Fruit fly (Drosophila melanogaster) whole organism, embryonic: ENCODE data around the gene HDAC4.
A peak's percentile ranks its signal among the peaks of the same experiment; 100 is the strongest.

ENCODE experiments used
- Abd-B ChIP-seq: fragments of 200-800 bp; sonication (Bioruptor generic); optimal IDR thresholded peaks from 2 replicates; lab custom pipeline; 2018; ENCODE audit warnings: missing biosample characterization, mild to moderate bottlenecking, missing genetic modification characterization, moderate library complexity
- BEAF-32 ChIP-seq: fragments of 200-800 bp; sonication (Bioruptor generic); optimal IDR thresholded peaks from 3 replicates; lab custom pipeline; 2017; ENCODE audit warnings: missing biosample characterization, missing genetic modification characterization, mild to moderate bottlenecking, moderate library complexity, missing genetic modification reagents
- CG10543 ChIP-seq: fragments of 200-800 bp; sonication (Bioruptor generic); optimal IDR thresholded peaks from 3 replicates; lab custom pipeline; 2017; ENCODE audit warnings: missing biosample characterization, mild to moderate bottlenecking, missing genetic modification characterization, moderate library complexity
- CG11247 ChIP-seq: fragments of 200-800 bp; sonication (Bioruptor generic); IDR thresholded peaks from 2 replicates; pipeline ENCODE4 v1.3.6; 2022; ENCODE audit warnings: missing biosample characterization, missing genetic modification characterization
- CG11560 ChIP-seq: fragments of 200-800 bp; sonication (Bioruptor generic); IDR thresholded peaks from 3 replicates; pipeline ENCODE4 v1.3.6; 2022; ENCODE audit warnings: missing biosample characterization, missing genetic modification characterization
- CG12104 ChIP-seq: fragments of 200-800 bp; sonication (Bioruptor generic); optimal IDR thresholded peaks from 3 replicates; lab custom pipeline; 2016; ENCODE audit warnings: missing biosample characterization, missing genetic modification characterization
- CG12236 ChIP-seq: fragments of 200-800 bp; sonication (Bioruptor generic); optimal IDR thresholded peaks from 2 replicates; lab custom pipeline; 2016; ENCODE audit warnings: missing biosample characterization, missing genetic modification characterization
- CG12391 ChIP-seq: fragments of 200-800 bp; sonication (Bioruptor generic); optimal IDR thresholded peaks from 3 replicates; lab custom pipeline; 2018; ENCODE audit warnings: missing biosample characterization, mild to moderate bottlenecking, missing genetic modification characterization, moderate library complexity
- CG13894 ChIP-seq: fragments of 200-800 bp; sonication (Bioruptor generic); optimal IDR thresholded peaks from 3 replicates; lab custom pipeline; 2018; ENCODE audit warnings: missing biosample characterization, mild to moderate bottlenecking, missing genetic modification characterization, moderate library complexity
- CG14050 ChIP-seq: fragments of 200-800 bp; sonication (Bioruptor generic); IDR thresholded peaks from 3 replicates; pipeline ENCODE4 v1.3.6; 2022; ENCODE audit warnings: missing biosample characterization, missing genetic modification characterization
- CG15601 ChIP-seq: fragments of 200-800 bp; sonication (Bioruptor generic); optimal IDR thresholded peaks from 3 replicates; lab custom pipeline; 2019; ENCODE audit warnings: missing biosample characterization, mild to moderate bottlenecking, missing genetic modification characterization, moderate library complexity
- CG15696 ChIP-seq: fragments of 200-800 bp; sonication (Bioruptor generic); optimal IDR thresholded peaks from 2 replicates; lab custom pipeline; 2019; ENCODE audit warnings: missing biosample characterization, mild to moderate bottlenecking, missing genetic modification characterization, moderate library complexity
- CG1647 ChIP-seq: fragments of 200-800 bp; sonication (Bioruptor generic); optimal IDR thresholded peaks from 3 replicates; lab custom pipeline; 2016; ENCODE audit warnings: missing biosample characterization, missing genetic modification characterization
- CG3838 ChIP-seq: fragments of 200-800 bp; sonication (Bioruptor generic); optimal IDR thresholded peaks from 3 replicates; lab custom pipeline; 2016; ENCODE audit warnings: missing biosample characterization, missing genetic modification characterization
- CG4282 ChIP-seq: fragments of 200-800 bp; sonication (Bioruptor generic); optimal IDR thresholded peaks from 2 replicates; lab custom pipeline; 2016; ENCODE audit warnings: missing biosample characterization, missing genetic modification characterization
- CG4328 ChIP-seq: fragments of 200-800 bp; sonication (Bioruptor generic); optimal IDR thresholded peaks from 3 replicates; lab custom pipeline; 2017; ENCODE audit warnings: missing biosample characterization, missing genetic modification reagents, missing genetic modification characterization
- CG4617 ChIP-seq: fragments of 200-800 bp; sonication (Bioruptor generic); optimal IDR thresholded peaks from 3 replicates; lab custom pipeline; 2016; ENCODE audit warnings: missing biosample characterization, missing genetic modification characterization, borderline replicate concordance
- CG4730 ChIP-seq: fragments of 200-800 bp; sonication (Bioruptor generic); IDR thresholded peaks from 2 replicates; pipeline ENCODE4 v1.3.6; 2022; ENCODE audit warnings: missing biosample characterization, missing genetic modification characterization
- CG7357 ChIP-seq: fragments of 200-800 bp; sonication (Bioruptor generic); IDR thresholded peaks from 3 replicates; pipeline ENCODE4 v1.3.6; 2022; ENCODE audit warnings: missing biosample characterization, missing genetic modification characterization
- CG8478 ChIP-seq: fragments of >200 bp; optimal IDR thresholded peaks from 2 replicates; lab custom pipeline; 2018
- CG8924 ChIP-seq: fragments of 200-800 bp; optimal IDR thresholded peaks from 3 replicates; lab custom pipeline; 2019; ENCODE audit warnings: missing biosample characterization, mild to moderate bottlenecking, missing genetic modification characterization, moderate library complexity
- CG9437 ChIP-seq: fragments of 200-800 bp; sonication (Bioruptor generic); optimal IDR thresholded peaks from 2 replicates; lab custom pipeline; 2018; ENCODE audit warnings: missing biosample characterization, mild to moderate bottlenecking, missing genetic modification characterization
- Dbx ChIP-seq: fragments of 200-800 bp; sonication (Bioruptor generic); IDR thresholded peaks from 3 replicates; pipeline ENCODE4 v1.3.6; 2022; ENCODE audit warnings: missing biosample characterization, missing genetic modification characterization
- Doc3 ChIP-seq: fragments of 200-800 bp; sonication (Bioruptor generic); IDR thresholded peaks from 3 replicates; pipeline ENCODE4 v1.3.6; 2022; ENCODE audit warnings: missing biosample characterization, missing genetic modification characterization; ENCODE audit not compliant: partially characterized antibody
- Drgx ChIP-seq: fragments of 200-800 bp; sonication (Bioruptor generic); IDR thresholded peaks from 2 replicates; pipeline ENCODE4 v1.3.6; 2022; ENCODE audit warnings: missing biosample characterization, missing genetic modification characterization
- Ets97D ChIP-seq: fragments of 200-800 bp; sonication (Bioruptor generic); optimal IDR thresholded peaks from 3 replicates; lab custom pipeline; 2016; ENCODE audit warnings: missing biosample characterization, missing genetic modification characterization
- Fer2 ChIP-seq: fragments of 200-800 bp; sonication (Bioruptor generic); optimal IDR thresholded peaks from 2 replicates; lab custom pipeline; 2018; ENCODE audit warnings: missing biosample characterization, mild to moderate bottlenecking, missing genetic modification characterization, moderate library complexity
- GATAe ChIP-seq: fragments of 200-800 bp; sonication (Bioruptor generic); conservative IDR thresholded peaks from 2 replicates; pipeline ENCODE4 v1.3.6; 2022; ENCODE audit warnings: missing biosample characterization, missing genetic modification characterization
- HLHmδ ChIP-seq: fragments of 200-800 bp; sonication (Bioruptor generic); optimal IDR thresholded peaks from 2 replicates; lab custom pipeline; 2018; ENCODE audit warnings: missing biosample characterization, mild to moderate bottlenecking, missing genetic modification characterization, moderate library complexity
- Hr78 ChIP-seq, 2 experiments: fragments of 200-800 bp in 1 of 2; fragments of >200 bp in 1 of 2; sonication (Bioruptor generic) in 1 of 2; optimal IDR thresholded peaks; 2 replicates each; lab custom pipeline; 2017 to 2019; ENCODE audit warnings: missing biosample characterization in 2 of 2, missing genetic modification characterization in 2 of 2, mild to moderate bottlenecking in 1 of 2, moderate library complexity in 1 of 2
- Hsf ChIP-seq: fragments of 200-800 bp; sonication (Bioruptor generic); optimal IDR thresholded peaks from 3 replicates; lab custom pipeline; 2016; ENCODE audit warnings: missing biosample characterization, missing genetic modification characterization
- Sry-β ChIP-seq: fragments of 200-800 bp; sonication (Bioruptor generic); optimal IDR thresholded peaks from 2 replicates; lab custom pipeline; 2018; ENCODE audit warnings: missing biosample characterization, mild to moderate bottlenecking, missing genetic modification characterization, moderate library complexity
- az2 ChIP-seq: fragments of 200-800 bp; sonication (Bioruptor generic); optimal IDR thresholded peaks from 3 replicates; lab custom pipeline; 2016; ENCODE audit warnings: missing biosample characterization, missing genetic modification characterization
- btn ChIP-seq: fragments of 200-800 bp; sonication (Bioruptor generic); optimal IDR thresholded peaks from 2 replicates; lab custom pipeline; 2016; ENCODE audit warnings: missing biosample characterization, missing genetic modification characterization
- cg ChIP-seq: fragments of 200-800 bp; sonication (Bioruptor generic); optimal IDR thresholded peaks from 3 replicates; lab custom pipeline; 2019; ENCODE audit warnings: missing biosample characterization, mild to moderate bottlenecking, missing genetic modification characterization, moderate library complexity
- chif ChIP-seq, 2 experiments: fragments of 200-800 bp; sonication (Bioruptor generic); optimal IDR thresholded peaks; 3 replicates each; lab custom pipeline; 2016; ENCODE audit warnings: missing biosample characterization in 2 of 2, missing genetic modification characterization in 2 of 2
- chm ChIP-seq: fragments of 200-800 bp; sonication (Bioruptor generic); IDR thresholded peaks from 2 replicates; pipeline ENCODE4 v1.3.6; 2022; ENCODE audit warnings: missing biosample characterization, missing genetic modification characterization
- gt ChIP-seq: fragments of 200-800 bp; sonication (Bioruptor generic); IDR thresholded peaks from 2 replicates; pipeline ENCODE4 v1.3.6; 2022; ENCODE audit warnings: missing biosample characterization, missing genetic modification characterization
- h ChIP-seq: fragments of >200 bp; optimal IDR thresholded peaks from 2 replicates; lab custom pipeline; 2017
- hbn ChIP-seq: fragments of 200-800 bp; sonication (Bioruptor generic); IDR thresholded peaks from 2 replicates; pipeline ENCODE4 v1.3.6; 2022; ENCODE audit warnings: missing biosample characterization, missing genetic modification characterization; ENCODE audit not compliant: partially characterized antibody
- inv ChIP-seq: fragments of 200-800 bp; sonication (Bioruptor generic); IDR thresholded peaks from 2 replicates; pipeline ENCODE4 v1.3.6; 2022; ENCODE audit warnings: missing biosample characterization, missing genetic modification characterization; ENCODE audit not compliant: partially characterized antibody
- lola ChIP-seq, 3 experiments: fragments of >200 bp in 2 of 3; fragments of 200-800 bp in 1 of 3; sonication (Bioruptor generic) in 1 of 3; optimal IDR thresholded peaks; 2 replicates each; lab custom pipeline; 2017 to 2019; ENCODE audit warnings: missing biosample characterization in 3 of 3, missing genetic modification characterization in 3 of 3, mild to moderate bottlenecking in 1 of 3, moderate library complexity in 1 of 3
- maf-S ChIP-seq: fragments of 200-800 bp; sonication (Bioruptor generic); optimal IDR thresholded peaks from 2 replicates; lab custom pipeline; 2016; ENCODE audit warnings: missing biosample characterization, missing genetic modification characterization
- oc ChIP-seq: fragments of 200-800 bp; sonication (Bioruptor generic); optimal IDR thresholded peaks from 2 replicates; lab custom pipeline; 2018; ENCODE audit warnings: missing biosample characterization, mild to moderate bottlenecking, missing genetic modification characterization, moderate library complexity
- pfk ChIP-seq: fragments of 200-800 bp; sonication (Bioruptor generic); optimal IDR thresholded peaks from 2 replicates; lab custom pipeline; 2018; ENCODE audit warnings: missing biosample characterization, mild to moderate bottlenecking, missing genetic modification characterization, moderate library complexity
- psq ChIP-seq: fragments of 200-800 bp; sonication (Bioruptor generic); optimal IDR thresholded peaks from 2 replicates; lab custom pipeline; 2017; ENCODE audit warnings: missing biosample characterization, missing genetic modification characterization
- sob ChIP-seq: fragments of 200-800 bp; sonication (Bioruptor generic); IDR thresholded peaks from 2 replicates; pipeline ENCODE4 v1.3.6; 2022; ENCODE audit warnings: missing biosample characterization, missing genetic modification characterization
- ssp ChIP-seq: fragments of 200-800 bp; sonication (Bioruptor generic); IDR thresholded peaks from 2 replicates; pipeline ENCODE4 v1.3.6; 2022; ENCODE audit warnings: missing biosample characterization, missing genetic modification characterization
- tup ChIP-seq: fragments of 200-800 bp; sonication (Bioruptor generic); optimal IDR thresholded peaks from 2 replicates; lab custom pipeline; 2016; ENCODE audit warnings: missing biosample characterization, mild to moderate bottlenecking, missing genetic modification characterization, moderate library complexity
- wor ChIP-seq: fragments of 200-800 bp; sonication (Bioruptor generic); IDR thresholded peaks from 2 replicates; pipeline ENCODE4 v1.3.6; 2022; ENCODE audit warnings: missing biosample characterization, missing genetic modification characterization

HDAC4 gene

DNA sequence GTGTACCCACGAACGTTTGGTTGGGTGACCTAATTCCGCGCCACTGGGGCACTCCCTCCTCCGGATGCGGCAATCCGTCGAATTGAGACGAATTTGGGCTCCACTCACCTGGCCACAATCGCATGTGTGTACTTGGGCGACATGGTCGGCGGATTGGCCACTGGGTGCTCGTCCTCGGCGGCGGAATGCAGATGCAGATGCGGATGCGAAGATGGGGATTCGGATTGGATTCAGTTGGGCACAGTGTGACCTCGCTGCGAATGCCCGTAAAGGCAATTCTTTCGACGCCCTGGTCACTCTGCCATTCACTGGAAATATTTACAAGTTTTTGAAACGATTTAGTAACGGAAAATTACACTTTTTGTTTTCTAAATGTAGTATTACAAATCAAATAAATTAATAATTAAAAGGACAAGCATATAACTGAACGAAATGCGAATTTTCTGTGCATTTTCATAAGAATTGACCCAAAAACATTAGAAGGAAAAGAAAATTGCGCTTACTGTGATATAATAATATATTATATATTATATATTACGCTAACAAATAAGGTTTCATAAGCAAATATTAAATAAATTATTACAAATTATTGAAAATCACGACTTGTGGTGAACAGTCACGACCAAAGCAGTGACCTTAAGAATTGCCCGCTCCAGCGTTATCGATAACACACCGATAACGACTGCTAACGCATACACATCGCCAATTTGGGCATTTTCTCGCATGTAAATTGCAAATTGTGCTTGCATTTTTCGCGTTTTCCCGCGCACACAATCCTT lies 11.2 kb upstream of the HDAC4 start, which contains the start of gene CG1622 (continued):
- TF ChIP-seq gt (GFP tag; lab: Robert Waterston, UW) (no peak), BEAF-32 (GFP tag; lab: Kevin White, UChicago) (peak; percentile 47), h (lab: Kevin White, UChicago) (no peak), btn (GFP tag; lab: Kevin White, UChicago) (no peak), maf-S (GFP tag; lab: Kevin White, UChicago) (no peak), CG8924 (peak; percentile 55), CG8478 (no peak), psq (GFP tag; lab: Kevin White, UChicago) (no peak), CG7357 (GFP tag; lab: Robert Waterston, UW) (no peak), CG12236 (GFP tag; lab: Kevin White, UChicago) (no peak), cg (GFP tag; lab: Kevin White, UChicago) (no peak), Dbx (peak; percentile 67; the same call in 2 of the 3 replicates), CG4282 (GFP tag; lab: Kevin White, UChicago) (no peak), hbn (GFP tag; lab: Robert Waterston, UW) (no peak), CG1647 (GFP tag; lab: Kevin White, UChicago) (no peak), CG14050 (GFP tag; lab: Robert Waterston, UW) (no peak), chif (GFP tag; optimal IDR thresholded peaks at IDR 0.05; lab: Kevin White, UChicago) (no peak), pfk (GFP tag; lab: Kevin White, UChicago) (no peak), HLHmδ (no peak), Sry-β (GFP tag; lab: Kevin White, UChicago) (peak; percentile 51), CG10543 (GFP tag; lab: Kevin White, UChicago) (peak; percentile 56), Abd-B (GFP tag; lab: Kevin White, UChicago) (peak; percentile 1), CG9437 (GFP tag; lab: Kevin White, UChicago) (peak; percentile 3), CG12104 (GFP tag; lab: Kevin White, UChicago) (no peak), ssp (GFP tag; lab: Robert Waterston, UW) (no peak), wor (GFP tag; lab: Robert Waterston, UW) (no peak), CG4617 (peak; percentile 53), CG13894 (tag; lab: Kevin White, UChicago) (no peak), oc (no peak), CG15601 (tag; lab: Kevin White, UChicago) (peak; percentile 19), CG3838 (GFP tag; lab: Kevin White, UChicago) (no peak), inv (no peak), CG12391 (tag; lab: Kevin White, UChicago) (peak; percentile 72), Hsf (GFP tag; lab: Kevin White, UChicago) (no peak), tup (GFP tag; lab: Kevin White, UChicago) (no peak), Fer2 (no peak), CG11247 (GFP tag; lab: Robert Waterston, UW) (no peak; the same call in 1 of the 2 replicates), Ets97D (GFP tag; lab: Kevin White, UChicago) (no peak), Hr78 (GFP tag; optimal IDR thresholded peaks at IDR 0.05; lab: Kevin White, UChicago) (no peak), az2 (GFP tag; lab: Kevin White, UChicago) (peak; percentile 27), CG11560 (tag; lab: Robert Waterston, UW) (no peak), sob (GFP tag; lab: Robert Waterston, UW) (peak; percentile 67), chm (GFP tag; lab: Robert Waterston, UW) (no peak), Doc3 (GFP tag; lab: Robert Waterston, UW) (no peak; the same call in 2 of the 3 replicates), lola (GFP tag; optimal IDR thresholded peaks at IDR 0.05; lab: Kevin White, UChicago) (peak in 1 of 3 experiments; percentile 22), Drgx (GFP tag; lab: Robert Waterston, UW) (no peak), GATAe (GFP tag; lab: Robert Waterston, UW) (no peak), CG4328 (no peak), CG4730 (GFP tag; lab: Robert Waterston, UW) (no peak), CG15696 (tag; lab: Kevin White, UChicago) (peak; percentile 9)
